Fruit fly (Drosophila melanogaster) whole organism, wandering third instar larva: ENCODE results near the gene CG12071.

ENCODE experiments used
- CG9705 ChIP-seq: fragments of 200-800 bp; sonication (Bioruptor generic); optimal IDR thresholded peaks from 2 replicates; lab custom pipeline; 2018; ENCODE audit warnings: missing biosample characterization, mild to moderate bottlenecking, missing genetic modification characterization
- CrebA ChIP-seq: fragments of 200-800 bp; sonication (Bioruptor generic); optimal IDR thresholded peaks from 2 replicates; lab custom pipeline; 2016; ENCODE audit warnings: missing biosample characterization, mild to moderate bottlenecking, missing genetic modification characterization, borderline replicate concordance
- Mio ChIP-seq: sonication (Bioruptor generic); optimal IDR thresholded peaks from 2 replicates; lab custom pipeline; 2016; ENCODE audit warnings: missing biosample characterization, missing genetic modification characterization
- dsf ChIP-seq: sonication (Bioruptor generic); optimal IDR thresholded peaks from 2 replicates; lab custom pipeline; 2016; ENCODE audit warnings: missing biosample characterization, missing genetic modification characterization, borderline replicate concordance
- ey ChIP-seq: fragments of 200-800 bp; sonication (Bioruptor generic); optimal IDR thresholded peaks from 2 replicates; lab custom pipeline; 2016; ENCODE audit warnings: missing biosample characterization, missing genetic modification characterization
- fru ChIP-seq: fragments of 200-800 bp; sonication (Bioruptor generic); optimal IDR thresholded peaks from 3 replicates; lab custom pipeline; 2016; ENCODE audit warnings: missing biosample characterization, mild to moderate bottlenecking, missing genetic modification characterization
- h ChIP-seq: fragments of 200-800 bp; sonication (Bioruptor generic); optimal IDR thresholded peaks from 3 replicates; lab custom pipeline; 2016; ENCODE audit warnings: missing biosample characterization, mild to moderate bottlenecking, missing genetic modification characterization
- pan ChIP-seq: fragments of >200 bp; optimal IDR thresholded peaks from 2 replicates; lab custom pipeline; 2017
- psq ChIP-seq: fragments of 200-800 bp; sonication (Bioruptor generic); optimal IDR thresholded peaks from 3 replicates; lab custom pipeline; 2017; ENCODE audit warnings: missing biosample characterization, mild to moderate bottlenecking, missing genetic modification characterization, moderate library complexity
- tai ChIP-seq: sonication (Bioruptor generic); optimal IDR thresholded peaks from 2 replicates; lab custom pipeline; 2016; ENCODE audit warnings: missing biosample characterization, missing genetic modification characterization
- usp ChIP-seq: fragments of >200 bp; optimal IDR thresholded peaks from 2 replicates; lab custom pipeline; 2017; ENCODE audit warnings: missing biosample characterization, missing genetic modification characterization

dm6 chr3R:30828433-30829034 is 52.3 kb downstream of the CG12071 start:
- no peak for TF ChIP-seq ey (GFP tag; lab: Kevin White, UChicago)
- no peak for TF ChIP-seq tai (GFP tag; lab: Kevin White, UChicago)
- TF ChIP-seq fru: no peak
- TF ChIP-seq pan: no peak
- TF ChIP-seq Mio (GFP tag; lab: Kevin White, UChicago): no peak
- no peak for TF ChIP-seq psq (GFP tag; lab: Kevin White, UChicago)
- no peak for TF ChIP-seq CG9705 (GFP tag; lab: Kevin White, UChicago)
- no peak for TF ChIP-seq h (GFP tag; lab: Kevin White, UChicago)
- TF ChIP-seq usp (GFP tag; lab: Kevin White, UChicago): no peak
- TF ChIP-seq dsf (GFP tag; lab: Kevin White, UChicago): no peak
- TF ChIP-seq CrebA: no peak
